Worm (Caenorhabditis elegans) whole organism, L4 larva: ENCODE results near the gene clec-136.

Source experiments
- dmd-6 ChIP-seq: fragments of 200-800 bp; sonication (Bioruptor generic); IDR thresholded peaks from 2 replicates; pipeline ENCODE4 v1.3.6; 2022; ENCODE audit warnings: missing genetic modification reagents, missing genetic modification characterization, missing compliant biosample characterization
- fos-1 ChIP-seq: fragments of 150-350 bp; optimal IDR thresholded peaks from 2 replicates; lab custom pipeline; 2014; ENCODE audit warnings: missing biosample characterization, missing genetic modification characterization
- nhr-41 ChIP-seq: fragments of 200-800 bp; sonication (Bioruptor generic); IDR thresholded peaks from 2 replicates; pipeline ENCODE4 v1.3.6; 2022; ENCODE audit warnings: missing genetic modification reagents, missing genetic modification characterization, missing compliant biosample characterization
- snpc-4 ChIP-seq: fragments of 150-350 bp; optimal IDR thresholded peaks from 2 replicates; lab custom pipeline; 2014; ENCODE audit warnings: missing biosample characterization, missing genetic modification characterization
- unc-39 ChIP-seq: sonication (generic microtip); optimal IDR thresholded peaks from 2 replicates; lab custom pipeline; 2017; ENCODE audit warnings: missing biosample characterization, missing genetic modification characterization

ce11 chrII:4655834-4656233, 39.5 kb upstream of the clec-136 start, which contains the start of gene fut-6:
- TF ChIP-seq nhr-41 (no peak), fos-1 (tag; lab: Kevin White, UChicago) (no peak), snpc-4 (tag; lab: Kevin White, UChicago) (no peak), dmd-6 (GFP tag; lab: Robert Waterston, UW) (no peak), unc-39 (tag; lab: Kevin White, UChicago) (no peak)
